Fruit fly (Drosophila melanogaster): ENCODE data around the gene CG13796.

dm6 chr2L:7680298-7680697 lies 52.2 kb downstream of the CG13796 start:
- TF ChIP-seq CG8478 (optimal IDR thresholded peaks at IDR 0.05) = no peak
- no peak for TF ChIP-seq CTCF (optimal IDR thresholded peaks at IDR 0.05)

Data from S2 (cell line).